Worm (Caenorhabditis elegans): ENCODE data around the gene srx-56.

The srx-56 gene

DNA sequence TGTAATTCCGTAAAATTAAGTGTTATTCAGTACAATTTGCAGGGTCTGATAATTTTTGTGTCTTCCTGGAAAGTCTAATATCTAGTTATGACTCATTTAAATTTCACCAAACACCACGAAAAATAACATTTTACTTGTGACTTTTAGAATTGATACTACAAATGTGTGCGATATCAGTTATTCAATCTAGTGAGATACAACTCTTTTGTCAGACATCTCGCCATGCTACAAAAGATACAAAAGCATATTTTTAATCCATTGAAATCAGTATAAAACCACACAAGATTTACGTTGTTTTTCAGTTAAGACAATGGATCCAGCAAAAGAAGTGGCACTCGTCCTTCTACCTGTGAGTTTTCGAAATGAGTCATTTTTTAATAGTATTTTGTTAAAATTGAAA, at the start of gene srx-56:
Gene srx-56, plus strand, starts transcription at position 301 of the 400 bp plus-strand sequence.
- no peak for TF ChIP-seq Y56A3A.18 (GFP tag; IDR thresholded peaks at IDR 0.05)
- TF ChIP-seq hlh-26 (GFP tag; conservative IDR thresholded peaks at IDR 0.05) = no peak
- no peak for TF ChIP-seq egl-44 (GFP tag; IDR thresholded peaks at IDR 0.05)
- TF ChIP-seq hmg-20 (GFP tag; IDR thresholded peaks at IDR 0.05) = no peak
- no peak for TF ChIP-seq aptf-3 (GFP tag; IDR thresholded peaks at IDR 0.05)
- no peak for TF ChIP-seq snpc-3.4 (tag; optimal IDR thresholded peaks at IDR 0.05)
- TF ChIP-seq ztf-25 (GFP tag; IDR thresholded peaks at IDR 0.05) = no peak
- no peak for TF ChIP-seq madf-8 (GFP tag; conservative IDR thresholded peaks at IDR 0.05)
- TF ChIP-seq D2030.7 (GFP tag; IDR thresholded peaks at IDR 0.05) = no peak
- no peak for TF ChIP-seq xnd-1 (tag; optimal IDR thresholded peaks at IDR 0.05)
- no peak for TF ChIP-seq F55B11.4 (tag; optimal IDR thresholded peaks at IDR 0.05; ENCODE audit: borderline replicate concordance, insufficient read depth)
- no peak for TF ChIP-seq rpc-1 (optimal IDR thresholded peaks at IDR 0.05)
- no peak for TF ChIP-seq rpc-1 (tag; optimal IDR thresholded peaks at IDR 0.05)
- no peak for TF ChIP-seq Y95B8A.8 (GFP tag; IDR thresholded peaks at IDR 0.05)
- TF ChIP-seq ekl-4 (GFP tag; IDR thresholded peaks at IDR 0.05) = no peak

DNA sequence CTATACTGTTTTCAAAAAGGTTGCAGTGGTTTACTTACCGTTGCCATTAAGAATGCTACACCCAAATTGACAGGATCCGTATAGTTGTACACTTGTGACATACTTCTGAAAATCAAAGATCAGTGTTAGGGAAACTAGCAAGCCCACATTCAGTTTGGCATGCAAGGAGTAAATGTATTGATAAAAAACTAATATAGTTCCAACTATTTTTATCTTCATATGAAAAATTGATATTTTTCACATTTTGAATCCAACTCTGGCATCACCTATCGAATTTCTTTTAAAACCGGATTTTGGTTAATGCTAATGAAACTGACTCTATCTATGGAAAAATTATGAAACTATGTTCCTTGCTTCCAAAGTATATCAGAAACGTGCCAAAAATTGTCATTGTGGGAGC, 48.9 kb upstream of the srx-56 start, which contains the start of gene srx-92:
Gene srx-92, minus strand, starts transcription at position 101 of the 400 bp plus-strand sequence.
- TF ChIP-seq madf-10 (tag; optimal IDR thresholded peaks at IDR 0.05) (no peak), snpc-1.1 (tag; optimal IDR thresholded peaks at IDR 0.05; ENCODE audit: insufficient read depth) (no peak), zfh-2 (GFP tag; conservative IDR thresholded peaks at IDR 0.05) (no peak), F57A8.1 (GFP tag; optimal IDR thresholded peaks at IDR 0.05) (no peak), sptf-2 (GFP tag; optimal IDR thresholded peaks at IDR 0.05) (no peak), egrh-3 (GFP tag; IDR thresholded peaks at IDR 0.05) (no peak)

DNA sequence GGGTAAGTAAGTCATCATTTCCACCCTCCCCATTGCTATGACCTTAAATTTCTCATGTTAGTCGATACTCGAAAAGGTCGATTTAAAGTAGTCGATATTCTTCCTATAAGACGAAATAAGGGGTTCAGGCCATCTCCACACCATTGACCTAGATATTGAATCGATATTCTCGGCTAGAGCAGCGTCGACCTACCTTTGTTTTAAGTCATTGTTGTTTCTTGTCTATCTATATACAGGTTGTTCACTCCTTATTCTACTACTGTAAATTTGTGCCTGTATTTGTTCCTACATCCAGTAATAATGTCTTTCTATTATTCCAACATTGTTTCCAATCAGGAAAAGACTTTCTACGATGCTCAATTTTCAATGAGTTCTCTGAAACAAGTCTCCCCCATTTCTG, 47.3 kb upstream of the srx-56 start, which contains the start of gene F10G2.4:
Gene F10G2.4, plus strand, starts transcription at position 301 of the 400 bp plus-strand sequence.
- TF ChIP-seq let-607 (tag; optimal IDR thresholded peaks at IDR 0.05) (no peak), aptf-3 (GFP tag; IDR thresholded peaks at IDR 0.05) (no peak), lin-54 (GFP tag; optimal IDR thresholded peaks at IDR 0.05) (no peak), bed-2 (GFP tag; IDR thresholded peaks at IDR 0.05) (no peak), T26A5.8 (tag; optimal IDR thresholded peaks at IDR 0.05) (no peak), F37B4.10 (GFP tag; IDR thresholded peaks at IDR 0.05) (no peak), nhr-27 (tag; optimal IDR thresholded peaks at IDR 0.05) (no peak), dpff-1 (tag; optimal IDR thresholded peaks at IDR 0.05) (no peak)

DNA sequence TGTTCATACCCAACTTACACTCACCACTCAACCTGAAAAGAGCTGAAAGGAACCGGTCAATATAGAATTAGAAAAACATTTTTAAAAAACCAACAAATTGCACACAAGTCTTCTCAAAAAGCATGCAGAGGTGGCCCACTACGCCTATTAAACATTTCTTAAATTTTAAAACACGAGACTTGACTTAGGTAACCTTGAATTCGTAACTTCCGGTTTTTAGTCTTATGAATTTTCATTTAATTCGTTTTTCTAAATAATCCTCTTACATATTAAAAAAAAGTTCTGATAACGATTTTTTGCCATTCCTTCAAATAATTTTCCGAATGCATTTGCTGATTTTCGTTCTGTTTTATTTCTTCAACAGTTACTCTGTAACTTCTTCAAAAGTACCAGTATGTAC, 46.1 kb upstream of the srx-56 start, which contains the start of gene clec-7:
Gene clec-7, plus strand, starts transcription at position 301 of the 400 bp plus-strand sequence.
- TF ChIP-seq F39B2.1 (GFP tag; IDR thresholded peaks at IDR 0.05) (no peak), hsf-1 (GFP tag; IDR thresholded peaks at IDR 0.05) (no peak), rec-8 (tag; optimal IDR thresholded peaks at IDR 0.05) (no peak), C17E4.6 (GFP tag; IDR thresholded peaks at IDR 0.05) (no peak), lin-40 (tag; optimal IDR thresholded peaks at IDR 0.05) (no peak), C06A6.2 (GFP tag; conservative IDR thresholded peaks at IDR 0.05) (no peak), K11D2.4 (GFP tag; IDR thresholded peaks at IDR 0.05) (no peak), F22D6.2 (tag; optimal IDR thresholded peaks at IDR 0.05) (no peak), sea-2 (GFP tag; IDR thresholded peaks at IDR 0.05) (no peak), cebp-1 (GFP tag; IDR thresholded peaks at IDR 0.05) (no peak), cebp-1 (tag; optimal IDR thresholded peaks at IDR 0.05) (no peak), mes-4 (tag; optimal IDR thresholded peaks at IDR 0.05) (no peak)

All from whole organism, young adult.